Fruit fly (Drosophila melanogaster): Measurements from ENCODE around the gene CG9541.

Gene CG9541

DNA sequence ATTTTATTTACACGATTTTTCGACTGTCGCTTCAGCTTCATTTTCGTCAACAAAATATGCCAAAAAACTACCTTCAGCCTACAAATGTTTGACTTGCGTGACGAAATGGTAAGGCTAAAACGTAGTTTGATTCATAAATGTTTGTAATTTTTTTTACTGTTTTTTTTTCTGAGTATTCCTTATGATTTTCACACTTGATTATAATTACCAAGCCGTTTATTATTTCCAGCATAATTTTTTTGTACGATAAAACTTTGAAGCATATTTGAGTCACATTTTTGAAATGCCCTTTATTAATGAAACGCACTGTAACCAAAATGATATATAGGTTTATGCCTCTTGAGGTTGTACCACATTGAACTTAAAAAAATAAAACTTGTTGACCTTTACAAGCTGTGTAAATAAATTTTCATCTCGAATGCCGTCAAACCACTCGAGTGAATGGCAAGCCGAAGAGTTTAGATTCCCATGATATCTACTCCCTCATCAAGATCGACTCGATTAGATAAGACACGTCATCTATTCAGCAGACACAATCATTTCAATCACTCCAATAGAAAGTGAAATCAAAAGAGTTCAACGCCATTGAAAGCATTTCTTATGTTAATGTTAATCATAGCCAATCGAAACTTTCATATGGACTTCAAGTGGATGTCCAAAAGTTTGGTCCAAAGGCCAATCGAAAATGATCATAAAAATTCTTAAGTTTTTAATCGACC, 7.5 kb upstream of the CG9541 start (continued):
- TF ChIP-seq cato (GFP tag; optimal IDR thresholded peaks at IDR 0.05; ENCODE audit: borderline replicate concordance) (no peak), CG10366 (GFP tag; IDR thresholded peaks at IDR 0.05) (peak; percentile 45; the same call in 1 of the 2 replicates), CG31441 (GFP tag; IDR thresholded peaks at IDR 0.05) (peak; percentile 58; the same call in 1 of the 2 replicates), sisA (GFP tag; IDR thresholded peaks at IDR 0.05) (no peak), nau (GFP tag; optimal IDR thresholded peaks at IDR 0.05) (no peak), CG1603 (tag; optimal IDR thresholded peaks at IDR 0.05) (no peak), CG12744 (GFP tag; optimal IDR thresholded peaks at IDR 0.05) (peak; percentile 23), ci (GFP tag; IDR thresholded peaks at IDR 0.05) (peak; percentile 62; the same call in 1 of the 3 replicates), pros (GFP tag; optimal IDR thresholded peaks at IDR 0.05) (no peak), az2 (GFP tag; optimal IDR thresholded peaks at IDR 0.05) (peak; percentile 31), salm (tag; optimal IDR thresholded peaks at IDR 0.05) (peak; percentile 40), bowl (GFP tag; IDR thresholded peaks at IDR 0.05) (no peak), CG2199 (GFP tag; IDR thresholded peaks at IDR 0.05) (no peak), CG7786 (GFP tag; optimal IDR thresholded peaks at IDR 0.05) (peak; percentile 11), Poxn (GFP tag; IDR thresholded peaks at IDR 0.05) (no peak), Xrp1 (GFP tag; IDR thresholded peaks at IDR 0.05) (peak; percentile 38; the same call in 1 of the 2 replicates), ranshi (GFP tag; IDR thresholded peaks at IDR 0.05) (0 out of 2 replicates have a peak, but pooled peaks have one; percentile 4), Hr3 (GFP tag; optimal IDR thresholded peaks at IDR 0.05) (peak; percentile 43), CG11695 (GFP tag; IDR thresholded peaks at IDR 0.05) (peak; percentile 94), CG30431 (GFP tag; optimal IDR thresholded peaks at IDR 0.05) (no peak), CG9437 (GFP tag; optimal IDR thresholded peaks at IDR 0.05) (peak; percentile 7), C15 (GFP tag; IDR thresholded peaks at IDR 0.05) (no peak), CG10654 (GFP tag; optimal IDR thresholded peaks at IDR 0.05) (peak; percentile 4), Spps (tag; optimal IDR thresholded peaks at IDR 0.05) (no peak), CG3281 (GFP tag; optimal IDR thresholded peaks at IDR 0.05) (peak; percentile 23), CG15514 (GFP tag; optimal IDR thresholded peaks at IDR 0.05) (peak; percentile 7), MESR4 (GFP tag; optimal IDR thresholded peaks at IDR 0.05) (no peak), fd96Cb (tag; optimal IDR thresholded peaks at IDR 0.05) (peak; percentile 41), jing (GFP tag; optimal IDR thresholded peaks at IDR 0.05) (no peak), tap (tag; optimal IDR thresholded peaks at IDR 0.05) (no peak), grn (GFP tag; optimal IDR thresholded peaks at IDR 0.05) (peak; percentile 84), CG4282 (GFP tag; optimal IDR thresholded peaks at IDR 0.05) (no peak), row (GFP tag; IDR thresholded peaks at IDR 0.05) (peak; percentile 73), pzg (GFP tag; optimal IDR thresholded peaks at IDR 0.05) (no peak), CG8089 (GFP tag; optimal IDR thresholded peaks at IDR 0.05) (peak; percentile 13), sr (GFP tag; IDR thresholded peaks at IDR 0.05) (no peak), CG8281 (tag; optimal IDR thresholded peaks at IDR 0.05) (peak; percentile 44)

DNA sequence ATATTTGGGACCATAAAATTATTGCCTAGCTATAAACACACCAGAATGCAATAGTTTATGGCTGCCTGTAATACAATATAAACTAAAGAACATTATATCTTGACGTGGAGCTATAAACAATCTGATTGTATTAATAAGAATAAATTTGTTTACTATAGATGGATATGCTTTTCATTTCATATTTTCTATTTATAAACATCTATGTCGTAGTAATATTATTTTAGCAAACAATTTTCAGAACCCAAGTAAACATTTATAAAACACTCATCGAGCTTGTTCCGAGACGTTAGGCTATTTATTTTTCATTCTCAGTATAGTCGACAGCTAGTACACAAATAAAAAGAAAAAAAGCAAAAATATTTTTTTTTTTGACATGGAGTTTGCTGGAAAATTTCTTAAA, 5.1 kb upstream of the CG9541 start, which contains the start of gene CG18662:
TSS of gene CG18662 (plus strand) at position 301 of the 400 bp plus-strand sequence.
- TF ChIP-seq zfh1 (GFP tag; IDR thresholded peaks at IDR 0.05), result no peak
- no peak for TF ChIP-seq CG7987 (GFP tag; optimal IDR thresholded peaks at IDR 0.05)
- TF ChIP-seq B-H2 (GFP tag; optimal IDR thresholded peaks at IDR 0.05), result no peak
- TF ChIP-seq phol (tag; optimal IDR thresholded peaks at IDR 0.05), result no peak

Measured in whole organism, embryonic.